Fruit fly (Drosophila melanogaster) whole organism, embryonic: ENCODE measurements around the gene Spn28B.

Experiments used
- Asciz ChIP-seq: fragments of 200-800 bp; sonication (Bioruptor generic); optimal IDR thresholded peaks from 2 replicates; lab custom pipeline; 2017; ENCODE audit warnings: missing biosample characterization, mild to moderate bottlenecking, missing genetic modification characterization, missing genetic modification reagents
- Atf6 ChIP-seq: fragments of 200-800 bp; sonication (Bioruptor generic); IDR thresholded peaks from 2 replicates; pipeline ENCODE4 v1.3.6; 2022; ENCODE audit warnings: missing biosample characterization, missing genetic modification characterization
- Awh ChIP-seq: fragments of 200-800 bp; sonication (Bioruptor generic); IDR thresholded peaks from 2 replicates; pipeline ENCODE4, ENCODE4 v1.3.6; 2022; ENCODE audit warnings: missing biosample characterization, missing genetic modification characterization
- Bteb2 ChIP-seq: fragments of 200-800 bp; sonication (Bioruptor generic); optimal IDR thresholded peaks from 2 replicates; lab custom pipeline; 2016; ENCODE audit warnings: missing biosample characterization, missing genetic modification characterization
- CG10321 ChIP-seq: fragments of 200-800 bp; sonication (Bioruptor generic); IDR thresholded peaks from 2 replicates; pipeline ENCODE4 v1.3.6; 2022; ENCODE audit warnings: missing biosample characterization, missing genetic modification characterization
- CG12236 ChIP-seq: fragments of 200-800 bp; sonication (Bioruptor generic); optimal IDR thresholded peaks from 2 replicates; lab custom pipeline; 2016; ENCODE audit warnings: missing biosample characterization, missing genetic modification characterization
- CG14441 ChIP-seq: fragments of 200-800 bp; sonication (Bioruptor generic); IDR thresholded peaks from 2 replicates; pipeline ENCODE4 v1.3.6; 2022; ENCODE audit warnings: missing biosample characterization, missing genetic modification characterization
- CG15479 ChIP-seq: fragments of 200-800 bp; sonication (Bioruptor generic); optimal IDR thresholded peaks from 3 replicates; lab custom pipeline; 2019; ENCODE audit warnings: missing biosample characterization, mild to moderate bottlenecking, missing genetic modification characterization, moderate library complexity
- CG1647 ChIP-seq: fragments of 200-800 bp; sonication (Bioruptor generic); optimal IDR thresholded peaks from 3 replicates; lab custom pipeline; 2016; ENCODE audit warnings: missing biosample characterization, missing genetic modification characterization
- CG2199 ChIP-seq: fragments of 200-800 bp; sonication (Bioruptor generic); IDR thresholded peaks from 3 replicates; pipeline ENCODE4 v1.3.6; 2022; ENCODE audit warnings: missing biosample characterization, missing genetic modification characterization
- CG2712 ChIP-seq: fragments of 200-800 bp; optimal IDR thresholded peaks from 3 replicates; lab custom pipeline; 2019; ENCODE audit warnings: missing biosample characterization, mild to moderate bottlenecking, missing genetic modification characterization, moderate library complexity
- CG31388 ChIP-seq: fragments of 200-800 bp; sonication (Bioruptor generic); optimal IDR thresholded peaks from 2 replicates; lab custom pipeline; 2016; ENCODE audit warnings: missing biosample characterization, missing genetic modification characterization
- CG34422 ChIP-seq: fragments of 200-800 bp; sonication (Bioruptor generic); IDR thresholded peaks from 3 replicates; pipeline ENCODE4 v1.3.6; 2022; ENCODE audit warnings: missing biosample characterization, missing genetic modification characterization
- CG3726 ChIP-seq: fragments of 200-800 bp; sonication (Bioruptor generic); IDR thresholded peaks from 3 replicates; pipeline ENCODE4, ENCODE4 v1.3.6; 2022; ENCODE audit warnings: missing biosample characterization, missing genetic modification characterization
- CG42726 ChIP-seq: fragments of 200-800 bp; sonication (Bioruptor generic); IDR thresholded peaks from 2 replicates; pipeline ENCODE4 v1.3.6; 2022; ENCODE audit warnings: missing biosample characterization, missing genetic modification characterization; ENCODE audit not compliant: partially characterized antibody
- CG5180 ChIP-seq: fragments of 200-800 bp; sonication (Bioruptor generic); optimal IDR thresholded peaks from 3 replicates; lab custom pipeline; 2017; ENCODE audit warnings: missing biosample characterization, missing genetic modification characterization, mild to moderate bottlenecking, moderate library complexity, missing genetic modification reagents
- CG6254 ChIP-seq: fragments of 200-800 bp; sonication (Bioruptor generic); optimal IDR thresholded peaks from 3 replicates; lab custom pipeline; 2017; ENCODE audit warnings: mild to moderate bottlenecking, missing biosample characterization, missing genetic modification reagents, missing genetic modification characterization
- CG6813 ChIP-seq: fragments of 200-800 bp; sonication (Bioruptor generic); optimal IDR thresholded peaks from 2 replicates; lab custom pipeline; 2017; ENCODE audit warnings: missing biosample characterization, missing genetic modification characterization, mild to moderate bottlenecking, moderate library complexity, missing genetic modification reagents
- CG7271 ChIP-seq: fragments of 200-800 bp; sonication (Bioruptor generic); optimal IDR thresholded peaks from 2 replicates; lab custom pipeline; 2018; ENCODE audit warnings: missing biosample characterization, mild to moderate bottlenecking, missing genetic modification characterization, moderate library complexity
- Deaf1 ChIP-seq: fragments of 200-800 bp; optimal IDR thresholded peaks from 3 replicates; lab custom pipeline; 2019; ENCODE audit warnings: missing biosample characterization, mild to moderate bottlenecking, missing genetic modification characterization, moderate library complexity
- Drgx ChIP-seq: fragments of 200-800 bp; sonication (Bioruptor generic); IDR thresholded peaks from 2 replicates; pipeline ENCODE4 v1.3.6; 2022; ENCODE audit warnings: missing biosample characterization, missing genetic modification characterization
- Ets65A ChIP-seq: fragments of 200-800 bp; sonication (Bioruptor generic); peaks from one replicate; lab custom pipeline; 2016; ENCODE audit warnings: missing biosample characterization, missing genetic modification characterization
- Med ChIP-seq: fragments of 200-800 bp; sonication (Bioruptor generic); peaks from one replicate; lab custom pipeline; 2016; ENCODE audit warnings: missing biosample characterization, missing genetic modification characterization, mild to moderate bottlenecking, inconsistent platforms, moderate library complexity
- Mrtf ChIP-seq: fragments of 200-800 bp; sonication (Bioruptor generic); IDR thresholded peaks from 3 replicates; pipeline ENCODE4 v1.3.6; 2022; ENCODE audit warnings: missing biosample characterization, missing genetic modification characterization
- Optix ChIP-seq: fragments of 200-800 bp; sonication (Bioruptor generic); IDR thresholded peaks from 3 replicates; pipeline ENCODE4 v1.3.6; 2022; ENCODE audit warnings: missing biosample characterization, missing genetic modification characterization
- bcd ChIP-seq: fragments of 200-800 bp; sonication (Bioruptor generic); optimal IDR thresholded peaks from 2 replicates; lab custom pipeline; 2017; ENCODE audit warnings: missing biosample characterization, mild to moderate bottlenecking, missing genetic modification characterization
- bsh ChIP-seq, 2 experiments: fragments of 200-800 bp; sonication (Bioruptor generic); optimal IDR thresholded peaks; 2 replicates each; lab custom pipeline; 2017 to 2018; ENCODE audit warnings: mild to moderate bottlenecking in 2 of 2, missing biosample characterization in 2 of 2, missing genetic modification characterization in 2 of 2, moderate library complexity in 1 of 2
- crol ChIP-seq: fragments of 200-800 bp; sonication (Bioruptor generic); IDR thresholded peaks from 2 replicates; pipeline ENCODE4 v1.3.6; 2022; ENCODE audit warnings: missing biosample characterization, missing genetic modification characterization
- emc ChIP-seq: fragments of 200-800 bp; sonication (Bioruptor generic); optimal IDR thresholded peaks from 2 replicates; lab custom pipeline; 2016; ENCODE audit warnings: missing biosample characterization, missing genetic modification characterization
- fd102C ChIP-seq: fragments of 200-800 bp; sonication (Bioruptor generic); optimal IDR thresholded peaks from 2 replicates; lab custom pipeline; 2018; ENCODE audit warnings: missing biosample characterization, mild to moderate bottlenecking, missing genetic modification characterization, moderate library complexity
- gem ChIP-seq: fragments of 200-800 bp; sonication (Bioruptor generic); optimal IDR thresholded peaks from 2 replicates; lab custom pipeline; 2019; ENCODE audit warnings: missing biosample characterization, mild to moderate bottlenecking, missing genetic modification characterization, moderate library complexity
- onecut ChIP-seq: fragments of 200-800 bp; sonication (Bioruptor generic); IDR thresholded peaks from 2 replicates; pipeline ENCODE4 v1.3.6; 2022; ENCODE audit warnings: missing biosample characterization, missing genetic modification characterization
- pan ChIP-seq, 4 experiments: fragments of >200 bp in 3 of 4; fragments of 200-800 bp in 1 of 4; sonication (Bioruptor generic) in 1 of 4; optimal IDR thresholded peaks in 3 of 4; IDR thresholded peaks in 1 of 4; 2 replicates each; pipeline versions ENCODE4 v1.3.6 to Lab custom; 2017 to 2022; ENCODE audit warnings: missing biosample characterization in 2 of 4, missing genetic modification characterization in 2 of 4, mixed read lengths in 1 of 4
- phol ChIP-seq: fragments of 200-800 bp; sonication (Bioruptor generic); optimal IDR thresholded peaks from 3 replicates; lab custom pipeline; 2018; ENCODE audit warnings: missing biosample characterization, mild to moderate bottlenecking, missing genetic modification characterization, moderate library complexity
- scrt ChIP-seq: fragments of 200-800 bp; sonication (Bioruptor generic); optimal IDR thresholded peaks from 2 replicates; lab custom pipeline; 2018; ENCODE audit warnings: missing biosample characterization, mild to moderate bottlenecking, missing genetic modification characterization, moderate library complexity
- sens ChIP-seq: fragments of 200-800 bp; sonication (Bioruptor generic); peaks from one replicate; lab custom pipeline; 2016; ENCODE audit warnings: missing biosample characterization, missing genetic modification characterization
- stwl ChIP-seq: fragments of 200-800 bp; sonication (Bioruptor generic); optimal IDR thresholded peaks from 3 replicates; lab custom pipeline; 2018; ENCODE audit warnings: missing biosample characterization, mild to moderate bottlenecking, missing genetic modification characterization, moderate library complexity
- zen ChIP-seq: fragments of 200-800 bp; sonication (Bioruptor generic); optimal IDR thresholded peaks from 3 replicates; lab custom pipeline; 2018; ENCODE audit warnings: missing biosample characterization, mild to moderate bottlenecking, missing genetic modification characterization, moderate library complexity
- zen2 ChIP-seq: fragments of 200-800 bp; sonication (Bioruptor generic); IDR thresholded peaks from 3 replicates; pipeline ENCODE4 v1.3.6; 2022; ENCODE audit warnings: missing biosample characterization, missing genetic modification characterization; ENCODE audit not compliant: partially characterized antibody

Spn28B gene

dm6 chr2L:7578880-7579279 is 2.8 kb upstream of the Spn28B start, which contains the start of gene RapGAP1:
Gene RapGAP1 (minus strand): TSS chr2L:7578980.
- no peak for TF ChIP-seq zen2 (GFP tag; lab: Robert Waterston, UW)
- peak; percentile 15 for TF ChIP-seq Deaf1 (tag; lab: Kevin White, UChicago)

dm6 chr2L:7580676-7581253 is 959 bp upstream of the Spn28B start:
- no peak for TF ChIP-seq Ets65A
- TF ChIP-seq CG42726 = 0 out of 2 replicates have a peak, but pooled peaks have one; percentile 10
- TF ChIP-seq CG6254 = no peak
- TF ChIP-seq phol (tag; lab: Kevin White, UChicago) = peak; percentile 11
- TF ChIP-seq CG12236 = no peak
- TF ChIP-seq gem (tag; lab: Kevin White, UChicago) = peak; percentile 7
- TF ChIP-seq crol (GFP tag; lab: Robert Waterston, UW) = 0 out of 2 replicates have a peak, but pooled peaks have one; percentile 15
- peak; percentile 29 for TF ChIP-seq Drgx
- no peak for TF ChIP-seq Mrtf (GFP tag; lab: Robert Waterston, UW)
- TF ChIP-seq CG3726 (GFP tag; lab: Robert Waterston, UW) = no peak
- TF ChIP-seq CG2712 = peak; percentile 29

- TF ChIP-seq Bteb2 (GFP tag; lab: Kevin White, UChicago) = no peak
- no peak for TF ChIP-seq CG31388
- peak; percentile 81 for TF ChIP-seq scrt
- TF ChIP-seq onecut (GFP tag; lab: Robert Waterston, UW) = peak; percentile 88
- TF ChIP-seq CG6813 = no peak
- no peak for TF ChIP-seq emc (GFP tag; lab: Kevin White, UChicago)
- TF ChIP-seq Atf6 = no peak
- TF ChIP-seq CG1647 (GFP tag; lab: Kevin White, UChicago) = no peak
- TF ChIP-seq CG2199 = 0 out of 3 replicates have a peak, but pooled peaks have one; percentile 9
- no peak for TF ChIP-seq CG10321 (GFP tag; lab: Robert Waterston, UW)
- no peak for TF ChIP-seq CG34422 (GFP tag; lab: Robert Waterston, UW)
- TF ChIP-seq bsh (GFP tag; optimal IDR thresholded peaks at IDR 0.05; lab: Kevin White, UChicago) = no peak
- TF ChIP-seq bcd (GFP tag; lab: Kevin White, UChicago) = no peak
- TF ChIP-seq, all 482 proteins: peak for 3
These were observed 5.4 kb downstream of the Spn28B start for dm6 chr2L:7587106-7587505.

dm6 chr2L:7592858-7593257 is 11.1 kb downstream of the Spn28B start:
- 0 out of 3 replicates have a peak, but pooled peaks have one; percentile 15 for TF ChIP-seq Optix (GFP tag; lab: Robert Waterston, UW)
- TF ChIP-seq sens (GFP tag; lab: Kevin White, UChicago) = peak; percentile 56
- TF ChIP-seq Awh (GFP tag; lab: Robert Waterston, UW) = no peak
- TF ChIP-seq Med = peak; percentile 55
- TF ChIP-seq stwl = peak; percentile 4
- TF ChIP-seq CG2199 = peak; percentile 71
- TF ChIP-seq CG7271 (tag; lab: Kevin White, UChicago) = peak; percentile 97
- TF ChIP-seq pan (optimal IDR thresholded peaks at IDR 0.05; lab: Kevin White, UChicago) = no peak
- peak in 1 of 2 experiments; percentile 44 for TF ChIP-seq pan (GFP tag; optimal IDR thresholded peaks at IDR 0.05 in 1 of 2, IDR thresholded peaks at IDR 0.05 in 1 of 2)
- peak; percentile 22 for TF ChIP-seq fd102C (GFP tag; lab: Kevin White, UChicago)
- peak; percentile 24 for TF ChIP-seq CG15479 (GFP tag; lab: Kevin White, UChicago)
- peak; percentile 65 for TF ChIP-seq zen (tag; lab: Kevin White, UChicago)
- no peak for TF ChIP-seq Asciz (GFP tag; lab: Kevin White, UChicago)
- no peak for TF ChIP-seq CG14441 (GFP tag; lab: Robert Waterston, UW)
- no peak for TF ChIP-seq CG5180 (GFP tag; lab: Kevin White, UChicago)
- TF ChIP-seq, all 482 proteins: peak for 10
